Fruit fly (Drosophila melanogaster) whole organism, embryonic: ENCODE results near the gene CG44838.
A peak's percentile ranks its signal among the peaks of the same experiment; 100 is the strongest.

Experiments used
- Awh ChIP-seq: fragments of 200-800 bp; sonication (Bioruptor generic); IDR thresholded peaks from 2 replicates; pipeline ENCODE4, ENCODE4 v1.3.6; 2022; ENCODE audit warnings: missing biosample characterization, missing genetic modification characterization
- C15 ChIP-seq: fragments of 200-800 bp; sonication (Bioruptor generic); IDR thresholded peaks from 3 replicates; pipeline ENCODE4 v1.3.6; 2022; ENCODE audit warnings: missing biosample characterization, missing genetic modification characterization
- CG10979 ChIP-seq: fragments of 200-800 bp; sonication (Bioruptor generic); optimal IDR thresholded peaks from 2 replicates; lab custom pipeline; 2018; ENCODE audit warnings: missing biosample characterization, mild to moderate bottlenecking, missing genetic modification characterization, moderate library complexity
- CG12942 ChIP-seq: fragments of 200-800 bp; sonication (Bioruptor generic); optimal IDR thresholded peaks from 3 replicates; lab custom pipeline; 2016; ENCODE audit warnings: missing biosample characterization, missing genetic modification characterization
- CG13287 ChIP-seq: fragments of 200-800 bp; sonication (Bioruptor generic); IDR thresholded peaks from 2 replicates; pipeline ENCODE4 v1.3.6; 2022; ENCODE audit warnings: missing biosample characterization, missing genetic modification characterization; ENCODE audit not compliant: partially characterized antibody
- CG14965 ChIP-seq: fragments of 200-800 bp; sonication (Bioruptor generic); optimal IDR thresholded peaks from 2 replicates; lab custom pipeline; 2016; ENCODE audit warnings: missing biosample characterization, missing genetic modification characterization, borderline replicate concordance
- CG16813 ChIP-seq: fragments of 200-800 bp; sonication (Bioruptor generic); IDR thresholded peaks from 3 replicates; pipeline ENCODE4 v1.3.6; 2022; ENCODE audit warnings: missing biosample characterization, missing genetic modification characterization; ENCODE audit not compliant: partially characterized antibody
- CG17359 ChIP-seq: fragments of 200-800 bp; sonication (Bioruptor generic); optimal IDR thresholded peaks from 3 replicates; lab custom pipeline; 2018; ENCODE audit warnings: missing biosample characterization, mild to moderate bottlenecking, missing genetic modification characterization, moderate library complexity
- CG17385 ChIP-seq: fragments of 200-800 bp; sonication (Bioruptor generic); optimal IDR thresholded peaks from 3 replicates; lab custom pipeline; 2018; ENCODE audit warnings: missing biosample characterization, mild to moderate bottlenecking, missing genetic modification characterization
- CG18011 ChIP-seq: fragments of 200-800 bp; sonication (Bioruptor generic); optimal IDR thresholded peaks from 2 replicates; lab custom pipeline; 2017; ENCODE audit warnings: missing biosample characterization, missing genetic modification characterization, mild to moderate bottlenecking, moderate library complexity, missing genotype
- CG2120 ChIP-seq: fragments of 200-800 bp; sonication (Bioruptor generic); optimal IDR thresholded peaks from 3 replicates; lab custom pipeline; 2016; ENCODE audit warnings: missing biosample characterization, missing genetic modification characterization
- CG33213 ChIP-seq: fragments of 200-800 bp; sonication (Bioruptor generic); optimal IDR thresholded peaks from 3 replicates; lab custom pipeline; 2016; ENCODE audit warnings: missing biosample characterization, missing genetic modification characterization
- CG42726 ChIP-seq: fragments of 200-800 bp; sonication (Bioruptor generic); IDR thresholded peaks from 2 replicates; pipeline ENCODE4 v1.3.6; 2022; ENCODE audit warnings: missing biosample characterization, missing genetic modification characterization; ENCODE audit not compliant: partially characterized antibody
- CG4404 ChIP-seq: fragments of 200-800 bp; sonication (Bioruptor generic); IDR thresholded peaks from 2 replicates; pipeline ENCODE4 v1.3.6; 2022; ENCODE audit warnings: missing biosample characterization, missing genetic modification characterization
- CG4854 ChIP-seq: fragments of 200-800 bp; sonication (Bioruptor generic); optimal IDR thresholded peaks from 2 replicates; lab custom pipeline; 2016; ENCODE audit warnings: missing biosample characterization, missing genetic modification characterization, inconsistent platforms
- CG6175 ChIP-seq: fragments of 200-800 bp; sonication (Bioruptor generic); IDR thresholded peaks from 3 replicates; pipeline ENCODE4 v1.3.6; 2022; ENCODE audit warnings: missing biosample characterization, missing genetic modification characterization
- CG6254 ChIP-seq: fragments of 200-800 bp; sonication (Bioruptor generic); optimal IDR thresholded peaks from 3 replicates; lab custom pipeline; 2017; ENCODE audit warnings: mild to moderate bottlenecking, missing biosample characterization, missing genetic modification reagents, missing genetic modification characterization
- CG6813 ChIP-seq: fragments of 200-800 bp; sonication (Bioruptor generic); optimal IDR thresholded peaks from 2 replicates; lab custom pipeline; 2017; ENCODE audit warnings: missing biosample characterization, missing genetic modification characterization, mild to moderate bottlenecking, moderate library complexity, missing genetic modification reagents
- D19A ChIP-seq: fragments of 200-800 bp; optimal IDR thresholded peaks from 3 replicates; lab custom pipeline; 2019; ENCODE audit warnings: missing biosample characterization, mild to moderate bottlenecking, missing genetic modification characterization, moderate library complexity
- Ets65A ChIP-seq: fragments of 200-800 bp; sonication (Bioruptor generic); peaks from one replicate; lab custom pipeline; 2016; ENCODE audit warnings: missing biosample characterization, missing genetic modification characterization
- Fer1 ChIP-seq: fragments of 200-800 bp; sonication (Bioruptor generic); optimal IDR thresholded peaks from 2 replicates; lab custom pipeline; 2017; ENCODE audit warnings: missing biosample characterization, mild to moderate bottlenecking, missing genetic modification characterization
- HLHmδ ChIP-seq: fragments of 200-800 bp; sonication (Bioruptor generic); optimal IDR thresholded peaks from 2 replicates; lab custom pipeline; 2018; ENCODE audit warnings: missing biosample characterization, mild to moderate bottlenecking, missing genetic modification characterization, moderate library complexity
- Hey ChIP-seq: fragments of 200-800 bp; sonication (Bioruptor generic); optimal IDR thresholded peaks from 3 replicates; lab custom pipeline; 2018; ENCODE audit warnings: missing biosample characterization, mild to moderate bottlenecking, missing genetic modification characterization
- Hr51 ChIP-seq, 2 experiments: fragments of 200-800 bp; sonication (Bioruptor generic); optimal IDR thresholded peaks; 2 replicates in 1 of 2; 3 replicates in 1 of 2; lab custom pipeline; 2016 to 2018; ENCODE audit warnings: missing biosample characterization in 2 of 2, missing genetic modification characterization in 2 of 2, mild to moderate bottlenecking in 1 of 2, moderate library complexity in 1 of 2
- Kr ChIP-seq: fragments of 200-800 bp; sonication (Bioruptor generic); optimal IDR thresholded peaks from 2 replicates; lab custom pipeline; 2017; ENCODE audit warnings: missing biosample characterization, mild to moderate bottlenecking, missing genetic modification characterization
- Lpt ChIP-seq: fragments of >200 bp; optimal IDR thresholded peaks from 2 replicates; lab custom pipeline; 2018; ENCODE audit warnings: missing biosample characterization, missing genetic modification characterization
- Med ChIP-seq: fragments of 200-800 bp; sonication (Bioruptor generic); peaks from one replicate; lab custom pipeline; 2016; ENCODE audit warnings: missing biosample characterization, missing genetic modification characterization, mild to moderate bottlenecking, inconsistent platforms, moderate library complexity
- Mes4 ChIP-seq: fragments of 200-800 bp; sonication (Bioruptor generic); optimal IDR thresholded peaks from 2 replicates; lab custom pipeline; 2016; ENCODE audit warnings: missing biosample characterization, missing genetic modification characterization
- Myb ChIP-seq: fragments of 200-800 bp; sonication (Bioruptor generic); optimal IDR thresholded peaks from 2 replicates; lab custom pipeline; 2016; ENCODE audit warnings: missing biosample characterization, missing genetic modification characterization
- Ravus ChIP-seq: fragments of 200-800 bp; sonication (Bioruptor generic); IDR thresholded peaks from 2 replicates; pipeline ENCODE4 v1.3.6; 2022; ENCODE audit warnings: missing biosample characterization, missing genetic modification characterization
- Six4 ChIP-seq: fragments of 200-800 bp; sonication (Bioruptor generic); optimal IDR thresholded peaks from 2 replicates; lab custom pipeline; 2016; ENCODE audit warnings: missing biosample characterization, missing genetic modification characterization
- Sox102F ChIP-seq: fragments of 200-800 bp; sonication (Bioruptor generic); optimal IDR thresholded peaks from 2 replicates; lab custom pipeline; 2018; ENCODE audit warnings: missing biosample characterization, mild to moderate bottlenecking, missing genetic modification characterization, moderate library complexity
- al ChIP-seq: fragments of 200-800 bp; sonication (Bioruptor generic); IDR thresholded peaks from 2 replicates; pipeline ENCODE4 v1.3.6; 2022; ENCODE audit warnings: missing biosample characterization, missing genetic modification characterization
- ara ChIP-seq: fragments of 200-800 bp; sonication (Bioruptor generic); IDR thresholded peaks from 2 replicates; pipeline ENCODE4 v1.3.6; 2022; ENCODE audit warnings: missing biosample characterization, missing genetic modification characterization
- ci ChIP-seq: fragments of 200-800 bp; sonication (Bioruptor generic); IDR thresholded peaks from 3 replicates; pipeline ENCODE4 v1.3.6; 2022; ENCODE audit warnings: missing biosample characterization, missing genetic modification characterization
- dmrt99B ChIP-seq: fragments of 200-800 bp; sonication (Bioruptor generic); optimal IDR thresholded peaks from 2 replicates; lab custom pipeline; 2018; ENCODE audit warnings: missing biosample characterization, mild to moderate bottlenecking, missing genetic modification characterization, moderate library complexity
- dpn ChIP-seq, 2 experiments: fragments of 200-800 bp; sonication (Bioruptor generic); optimal IDR thresholded peaks; 3 replicates each; lab custom pipeline; 2016; ENCODE audit warnings: missing biosample characterization in 2 of 2, missing genetic modification characterization in 2 of 2
- esg ChIP-seq: fragments of 200-800 bp; sonication (Bioruptor generic); conservative IDR thresholded peaks from 2 replicates; pipeline ENCODE4 v1.3.6; 2022; ENCODE audit warnings: missing biosample characterization, missing genetic modification characterization
- exex ChIP-seq: fragments of 200-800 bp; sonication (Bioruptor generic); optimal IDR thresholded peaks from 4 replicates; lab custom pipeline; 2018; ENCODE audit warnings: missing biosample characterization, mild to moderate bottlenecking, missing genetic modification characterization, moderate library complexity
- gsb ChIP-seq: fragments of 200-800 bp; sonication (Bioruptor generic); IDR thresholded peaks from 2 replicates; pipeline ENCODE4 v1.3.6; 2022; ENCODE audit warnings: missing biosample characterization, missing genetic modification characterization
- h ChIP-seq: fragments of >200 bp; optimal IDR thresholded peaks from 2 replicates; lab custom pipeline; 2017
- inv ChIP-seq: fragments of 200-800 bp; sonication (Bioruptor generic); IDR thresholded peaks from 2 replicates; pipeline ENCODE4 v1.3.6; 2022; ENCODE audit warnings: missing biosample characterization, missing genetic modification characterization; ENCODE audit not compliant: partially characterized antibody
- klu ChIP-seq: fragments of 200-800 bp; sonication (Bioruptor generic); IDR thresholded peaks from 2 replicates; pipeline ENCODE4 v1.3.6; 2022; ENCODE audit warnings: missing biosample characterization, missing genetic modification characterization
- pros ChIP-seq: fragments of 200-800 bp; sonication (Bioruptor generic); optimal IDR thresholded peaks from 3 replicates; lab custom pipeline; 2019; ENCODE audit warnings: missing biosample characterization, mild to moderate bottlenecking, missing genetic modification characterization, moderate library complexity
- salm ChIP-seq: fragments of 200-800 bp; sonication (Bioruptor generic); optimal IDR thresholded peaks from 2 replicates; lab custom pipeline; 2018; ENCODE audit warnings: missing biosample characterization, mild to moderate bottlenecking, missing genetic modification characterization
- sens-2 ChIP-seq: fragments of 200-800 bp; sonication (Bioruptor generic); IDR thresholded peaks from 2 replicates; pipeline ENCODE4 v1.3.6; 2022; ENCODE audit warnings: missing biosample characterization, missing genetic modification characterization
- slp2 ChIP-seq: fragments of 200-800 bp; sonication (Bioruptor generic); optimal IDR thresholded peaks from 2 replicates; lab custom pipeline; 2016; ENCODE audit warnings: missing biosample characterization, missing genetic modification characterization
- tup ChIP-seq: fragments of 200-800 bp; sonication (Bioruptor generic); optimal IDR thresholded peaks from 2 replicates; lab custom pipeline; 2016; ENCODE audit warnings: missing biosample characterization, mild to moderate bottlenecking, missing genetic modification characterization, moderate library complexity
- unpg ChIP-seq: fragments of 200-800 bp; sonication (Bioruptor generic); optimal IDR thresholded peaks from 3 replicates; lab custom pipeline; 2018; ENCODE audit warnings: missing biosample characterization, mild to moderate bottlenecking, missing genetic modification characterization, moderate library complexity

The CG44838 gene

DNA sequence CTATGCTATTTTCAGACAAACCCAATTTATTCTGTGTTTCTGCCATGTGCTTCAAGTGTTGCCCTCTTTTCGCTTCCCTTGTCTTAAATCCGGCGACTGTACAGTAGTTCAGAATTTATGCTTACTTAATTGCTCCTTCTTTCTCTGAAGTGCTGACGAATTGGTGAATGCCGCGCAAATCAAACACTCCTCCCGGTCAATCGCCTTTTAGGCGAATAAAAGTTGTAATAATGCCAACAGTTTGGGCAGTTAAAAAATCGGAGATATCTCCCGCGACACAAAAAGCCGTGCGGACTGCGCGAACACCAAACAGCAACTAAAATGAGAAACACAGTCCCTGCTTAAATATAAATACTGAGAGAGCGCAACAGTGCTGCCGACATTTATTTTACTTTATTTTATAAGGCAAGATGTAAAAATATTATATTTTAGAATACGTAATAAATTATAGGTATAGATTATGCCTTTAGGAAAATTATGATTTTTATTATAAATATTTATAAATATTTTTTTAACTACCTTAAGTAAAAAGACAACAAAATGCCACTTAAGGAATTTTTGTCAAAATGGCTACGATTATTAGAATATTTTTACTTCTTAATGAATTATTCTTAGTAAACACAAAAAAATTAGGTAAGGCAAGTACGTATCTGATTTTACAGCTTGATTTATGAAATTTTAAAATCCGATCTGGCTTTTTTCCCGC lies 44.3 kb downstream of the CG44838 start, which contains the start of gene path (continued):
- TF ChIP-seq CG16813 (GFP tag; lab: Robert Waterston, UW) = no peak
- no peak for TF ChIP-seq pros (GFP tag; lab: Kevin White, UChicago)
- TF ChIP-seq CG4404 (GFP tag; lab: Robert Waterston, UW) = no peak
- TF ChIP-seq CG14965 (GFP tag; lab: Kevin White, UChicago) = no peak
- TF ChIP-seq Hey (tag; lab: Kevin White, UChicago) = no peak
- TF ChIP-seq CG18011 = no peak
- TF ChIP-seq CG10979 (tag; lab: Kevin White, UChicago) = peak; percentile 66
- TF ChIP-seq HLHmδ (GFP tag; lab: Kevin White, UChicago) = peak; percentile 31
- TF ChIP-seq Awh = peak; percentile 10; the same call in 1 of the 2 replicates
- peak; percentile 22 for TF ChIP-seq CG6254 (GFP tag; lab: Kevin White, UChicago)
- TF ChIP-seq CG42726 (GFP tag; lab: Robert Waterston, UW) = peak; percentile 58; the same call in 1 of the 2 replicates
- TF ChIP-seq tup = no peak
- TF ChIP-seq C15 = no peak
- TF ChIP-seq CG17359 = peak; percentile 39
- no peak for TF ChIP-seq Ets65A (GFP tag; lab: Kevin White, UChicago)
- TF ChIP-seq ara (GFP tag; lab: Robert Waterston, UW) = 0 out of 2 replicates have a peak, but pooled peaks have one; percentile 20
- no peak for TF ChIP-seq slp2 (GFP tag; lab: Kevin White, UChicago)
- TF ChIP-seq Kr (GFP tag; lab: Kevin White, UChicago) = no peak
- peak; percentile 73; the same call in 2 of the 3 replicates for TF ChIP-seq ci (GFP tag; lab: Robert Waterston, UW)
- peak; percentile 64 for TF ChIP-seq dmrt99B (tag; lab: Kevin White, UChicago)
- peak in 1 of 2 experiments; percentile 55 for TF ChIP-seq Hr51 (GFP tag; optimal IDR thresholded peaks at IDR 0.05; lab: Kevin White, UChicago)
- TF ChIP-seq CG4854 = peak; percentile 20
- peak; percentile 41 for TF ChIP-seq Six4 (GFP tag; lab: Kevin White, UChicago)
- peak; percentile 85 for TF ChIP-seq Med (GFP tag; lab: Kevin White, UChicago)
- peak; percentile 8 for TF ChIP-seq unpg
- no peak for TF ChIP-seq exex (tag; lab: Kevin White, UChicago)
- no peak for TF ChIP-seq CG33213 (GFP tag; lab: Kevin White, UChicago)
- TF ChIP-seq CG6175 (GFP tag; lab: Robert Waterston, UW) = no peak
- TF ChIP-seq CG6813 (GFP tag; lab: Kevin White, UChicago) = no peak
- TF ChIP-seq dpn (GFP tag; optimal IDR thresholded peaks at IDR 0.05; lab: Kevin White, UChicago) = no peak
- no peak for TF ChIP-seq klu (GFP tag; lab: Robert Waterston, UW)
- no peak for TF ChIP-seq Ravus (GFP tag; lab: Robert Waterston, UW)
- TF ChIP-seq Fer1 = peak; percentile 57
- TF ChIP-seq h = no peak
- TF ChIP-seq Sox102F = peak; percentile 15
- TF ChIP-seq CG13287 (GFP tag; lab: Robert Waterston, UW) = peak; percentile 42; the same call in 1 of the 2 replicates
- TF ChIP-seq Mes4 (GFP tag; lab: Kevin White, UChicago) = no peak
- no peak for TF ChIP-seq inv (GFP tag; lab: Robert Waterston, UW)
- TF ChIP-seq gsb (GFP tag; lab: Robert Waterston, UW) = no peak
- no peak for TF ChIP-seq CG12942 (GFP tag; lab: Kevin White, UChicago)
- TF ChIP-seq CG2120 (GFP tag; lab: Kevin White, UChicago) = peak; percentile 14
- no peak for TF ChIP-seq sens-2 (GFP tag; lab: Robert Waterston, UW)
- peak; percentile 58 for TF ChIP-seq D19A (tag; lab: Kevin White, UChicago)
- TF ChIP-seq salm = no peak
- no peak for TF ChIP-seq Lpt
- TF ChIP-seq esg (GFP tag; lab: Robert Waterston, UW) = no peak
- no peak for TF ChIP-seq Myb
- TF ChIP-seq al (GFP tag; lab: Robert Waterston, UW) = no peak
- TF ChIP-seq CG17385 = peak; percentile 11
